Fruit fly (Drosophila melanogaster): ENCODE results near the gene CG13950.

CG13950 gene

dm6 chr2L:847189-847987, 12.6 kb upstream of the CG13950 start:
- no peak for TF ChIP-seq fd96Ca (GFP tag; IDR thresholded peaks at IDR 0.05)
- no peak for TF ChIP-seq CG34367 (tag; optimal IDR thresholded peaks at IDR 0.05)
- no peak for TF ChIP-seq CG32121 (GFP tag; IDR thresholded peaks at IDR 0.05)
- TF ChIP-seq Pif1A (GFP tag; optimal IDR thresholded peaks at IDR 0.05) = peak; percentile 41
- peak; percentile 67 for TF ChIP-seq CG8301 (tag; optimal IDR thresholded peaks at IDR 0.05)
- peak; percentile 38; the same call in 2 of the 3 replicates for TF ChIP-seq CG4496 (GFP tag; IDR thresholded peaks at IDR 0.05)
- peak; percentile 34 for TF ChIP-seq CG17806 (tag; optimal IDR thresholded peaks at IDR 0.05)
- TF ChIP-seq CG14655 (GFP tag; optimal IDR thresholded peaks at IDR 0.05) = peak; percentile 83
- no peak for TF ChIP-seq gl (tag; optimal IDR thresholded peaks at IDR 0.05)
- TF ChIP-seq CG8159 (tag; optimal IDR thresholded peaks at IDR 0.05) = peak; percentile 49
- TF ChIP-seq CG10348 (GFP tag; IDR thresholded peaks at IDR 0.05) = no peak
- no peak for TF ChIP-seq CG13204 (GFP tag; optimal IDR thresholded peaks at IDR 0.05)
- TF ChIP-seq rn (GFP tag; IDR thresholded peaks at IDR 0.05) = no peak
- TF ChIP-seq CG15710 (tag; optimal IDR thresholded peaks at IDR 0.05) = peak; percentile 45
- peak; percentile 28 for TF ChIP-seq Snoo (tag; optimal IDR thresholded peaks at IDR 0.05)
- no peak; the same call in 1 of the 2 replicates for TF ChIP-seq Ets98B (GFP tag; IDR thresholded peaks at IDR 0.05)
- TF ChIP-seq Pif1B (GFP tag; optimal IDR thresholded peaks at IDR 0.05) = peak; percentile 40
- TF ChIP-seq CG12605 (GFP tag; IDR thresholded peaks at IDR 0.05) = peak; percentile 53; the same call in 1 of the 2 replicates
- no peak for TF ChIP-seq EcR (GFP tag; optimal IDR thresholded peaks at IDR 0.05)
- TF ChIP-seq D1 (tag; optimal IDR thresholded peaks at IDR 0.05) = no peak
- peak; percentile 42 for TF ChIP-seq CG9948 (tag; optimal IDR thresholded peaks at IDR 0.05)

- TF ChIP-seq CG15710 (tag; optimal IDR thresholded peaks at IDR 0.05) (peak; percentile 61), EcR (GFP tag; optimal IDR thresholded peaks at IDR 0.05) (peak; percentile 80), CG12605 (GFP tag; IDR thresholded peaks at IDR 0.05) (peak; percentile 42), CG9948 (tag; optimal IDR thresholded peaks at IDR 0.05) (peak; percentile 63), CG13204 (GFP tag; optimal IDR thresholded peaks at IDR 0.05) (peak; percentile 90), Pif1B (GFP tag; optimal IDR thresholded peaks at IDR 0.05) (peak; percentile 75), fd96Ca (GFP tag; IDR thresholded peaks at IDR 0.05) (peak; percentile 46; the same call in 1 of the 3 replicates), D1 (tag; optimal IDR thresholded peaks at IDR 0.05) (no peak), CG8159 (tag; optimal IDR thresholded peaks at IDR 0.05) (peak; percentile 72), gl (tag; optimal IDR thresholded peaks at IDR 0.05) (peak; percentile 78), CG8301 (tag; optimal IDR thresholded peaks at IDR 0.05) (peak; percentile 55), Ets98B (GFP tag; IDR thresholded peaks at IDR 0.05) (peak; percentile 51), rn (GFP tag; IDR thresholded peaks at IDR 0.05) (0 out of 2 replicates have a peak, but pooled peaks have one; percentile 27), CG10348 (GFP tag; IDR thresholded peaks at IDR 0.05) (no peak), CG34367 (tag; optimal IDR thresholded peaks at IDR 0.05) (peak; percentile 54), CG32121 (GFP tag; IDR thresholded peaks at IDR 0.05) (no peak; the same call in 1 of the 2 replicates), Snoo (tag; optimal IDR thresholded peaks at IDR 0.05) (peak; percentile 80), CG14655 (GFP tag; optimal IDR thresholded peaks at IDR 0.05) (peak; percentile 78), Pif1A (GFP tag; optimal IDR thresholded peaks at IDR 0.05) (peak; percentile 79), CG4496 (GFP tag; IDR thresholded peaks at IDR 0.05) (peak; percentile 77), CG17806 (tag; optimal IDR thresholded peaks at IDR 0.05) (peak; percentile 71)
Measured at dm6 chr2L:847988-848622, 11.9 kb upstream of the CG13950 start.

DNA sequence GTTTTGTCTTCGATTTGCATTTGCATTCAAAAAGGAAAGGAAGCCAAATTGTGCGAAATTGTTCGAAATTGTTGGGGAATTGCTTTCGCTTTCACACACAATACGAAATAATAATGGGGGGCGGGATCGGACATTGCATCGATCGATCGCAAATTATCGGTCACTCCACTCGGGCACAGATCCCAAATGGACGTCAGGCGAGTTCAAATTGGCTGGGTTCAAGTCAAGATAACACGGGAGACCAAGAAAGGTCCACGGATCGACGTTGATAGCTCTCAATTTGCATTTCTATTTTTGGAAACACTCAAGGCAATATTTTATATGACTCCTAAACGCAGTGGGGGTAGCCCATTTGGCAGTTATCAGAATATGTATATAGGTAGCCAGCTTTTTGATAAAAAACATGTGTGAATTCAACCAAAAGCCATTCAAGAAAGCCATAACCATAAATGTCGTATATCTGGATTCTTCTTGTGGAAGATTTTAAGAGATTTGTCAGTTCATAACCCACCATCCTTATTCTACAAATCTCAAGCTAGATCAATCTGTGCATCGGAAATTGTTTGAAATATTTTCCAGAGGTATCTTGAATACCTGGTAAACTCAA, 10.8 kb upstream of the CG13950 start:
- TF ChIP-seq EcR (GFP tag; optimal IDR thresholded peaks at IDR 0.05) = peak; percentile 43
- no peak for TF ChIP-seq CG15710 (tag; optimal IDR thresholded peaks at IDR 0.05)

DNA sequence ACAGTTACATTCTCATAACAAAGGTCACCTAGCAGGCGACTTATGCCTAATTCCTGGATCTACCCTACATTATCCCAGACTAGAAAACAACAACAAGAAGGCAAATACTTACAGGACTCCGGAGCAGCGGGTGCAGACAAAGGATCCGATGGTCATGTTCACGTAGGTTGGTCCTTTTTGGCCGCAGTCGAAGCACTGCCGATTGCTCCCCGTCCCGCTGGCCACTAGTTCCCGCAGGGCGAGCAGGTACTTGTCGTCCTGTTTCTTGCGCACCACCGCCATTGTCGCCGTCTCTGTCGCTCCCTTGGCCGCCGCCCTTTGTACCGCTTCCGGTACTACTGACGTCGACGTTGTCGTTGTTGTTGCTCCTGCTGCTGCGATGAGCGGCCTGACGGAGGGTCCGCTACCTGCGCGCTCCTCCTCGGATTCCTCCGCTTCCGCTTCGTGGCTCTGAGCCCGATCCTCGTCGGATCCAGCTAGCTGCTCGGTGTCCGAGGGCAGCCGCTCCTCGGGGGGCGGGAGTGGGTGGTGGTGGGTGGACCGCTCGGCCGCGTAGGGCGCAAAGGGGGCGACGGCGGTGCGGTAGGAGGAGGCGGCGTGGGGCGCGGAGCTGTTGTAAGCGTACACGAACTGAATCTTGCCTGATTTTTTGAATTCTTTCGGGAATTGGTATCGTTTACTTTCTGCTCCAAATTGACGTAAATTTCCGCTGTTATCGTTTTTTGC, 10.0 kb upstream of the CG13950 start:
- TF ChIP-seq CG13204 (GFP tag; optimal IDR thresholded peaks at IDR 0.05) (peak; percentile 68), CG8301 (tag; optimal IDR thresholded peaks at IDR 0.05) (no peak)

- TF ChIP-seq gl (tag; optimal IDR thresholded peaks at IDR 0.05) (peak; percentile 13), CG13204 (GFP tag; optimal IDR thresholded peaks at IDR 0.05) (peak; percentile 48), CG32121 (GFP tag; IDR thresholded peaks at IDR 0.05) (peak; percentile 16; the same call in 1 of the 2 replicates), rn (GFP tag; IDR thresholded peaks at IDR 0.05) (no peak), EcR (GFP tag; optimal IDR thresholded peaks at IDR 0.05) (peak; percentile 53), fd96Ca (GFP tag; IDR thresholded peaks at IDR 0.05) (no peak; the same call in 2 of the 3 replicates), CG34367 (tag; optimal IDR thresholded peaks at IDR 0.05) (no peak), CG15710 (tag; optimal IDR thresholded peaks at IDR 0.05) (peak; percentile 7), CG8159 (tag; optimal IDR thresholded peaks at IDR 0.05) (peak; percentile 7), CG4496 (GFP tag; IDR thresholded peaks at IDR 0.05) (peak; percentile 74), Ets98B (GFP tag; IDR thresholded peaks at IDR 0.05) (peak; percentile 64; the same call in 1 of the 2 replicates), Snoo (tag; optimal IDR thresholded peaks at IDR 0.05) (peak; percentile 14), Pif1B (GFP tag; optimal IDR thresholded peaks at IDR 0.05) (no peak), CG10348 (GFP tag; IDR thresholded peaks at IDR 0.05) (no peak), CG12605 (GFP tag; IDR thresholded peaks at IDR 0.05) (peak; percentile 77)
Measured at dm6 chr2L:850727-851257, 9.2 kb upstream of the CG13950 start, which contains the start of gene drongo. Gene drongo, minus strand, starts transcription at chr2L:851071.

Measured in whole organism, pupa.